Fruit fly (Drosophila melanogaster) whole organism: Measurements from ENCODE around the gene mRpL35.

Experiments
- CG8478 ChIP-seq: fragments of >200 bp; optimal IDR thresholded peaks from 2 replicates; lab custom pipeline; 2018; ENCODE audit warnings: inconsistent platforms
- Dll ChIP-seq: fragments of >200 bp; optimal IDR thresholded peaks from 2 replicates; lab custom pipeline; 2017
- EcR ChIP-seq, 2 experiments: fragments of >200 bp; optimal IDR thresholded peaks; 2 replicates each; lab custom pipeline; 2017; ENCODE audit warnings: missing biosample characterization in 2 of 2, missing genetic modification characterization in 2 of 2, missing genetic modification reagents in 2 of 2
- pan ChIP-seq: fragments of >200 bp; optimal IDR thresholded peaks from 2 replicates; lab custom pipeline; 2017
- psq ChIP-seq: fragments of >200 bp; optimal IDR thresholded peaks from 2 replicates; lab custom pipeline; 2017
- usp ChIP-seq: fragments of >200 bp; optimal IDR thresholded peaks from 2 replicates; lab custom pipeline; 2017; ENCODE audit warnings: missing biosample characterization, missing genetic modification characterization, mixed read lengths

DNA sequence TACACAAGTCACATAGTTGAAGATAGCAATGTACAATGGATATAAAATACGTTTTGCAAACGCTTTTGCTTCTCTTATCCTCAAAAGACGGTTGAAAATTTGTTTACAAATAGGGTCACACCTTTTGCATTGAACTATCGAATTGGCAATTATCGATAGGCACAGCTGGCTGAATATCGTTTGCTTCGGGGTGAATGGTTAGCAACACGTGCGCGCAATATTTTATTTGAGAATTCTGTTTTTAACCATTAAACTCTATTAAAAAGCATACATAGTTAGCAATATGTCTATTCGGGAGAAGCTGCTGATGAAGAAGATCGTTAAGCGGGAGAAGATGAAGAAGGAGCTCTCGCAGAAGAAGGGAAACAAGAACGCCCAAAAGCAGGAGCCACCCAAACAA is 12.2 kb downstream of the mRpL35 start:
- TF ChIP-seq usp (no peak), CG8478 (lab: Kevin White, UChicago) (no peak), psq (lab: Kevin White, UChicago) (no peak), pan (lab: Kevin White, UChicago) (no peak), Dll (lab: Kevin White, UChicago) (no peak), EcR (GFP tag; optimal IDR thresholded peaks at IDR 0.05; lab: Kevin White, UChicago) (no peak)
